Worm (Caenorhabditis elegans) whole organism, L3 larva: ENCODE data around the gene ZK105.3.

Experiments used
- R02D3.7 ChIP-seq: fragments of 150-350 bp; optimal IDR thresholded peaks from 2 replicates; lab custom pipeline; 2014; ENCODE audit warnings: missing biosample characterization, missing genetic modification characterization
- ZK546.5 ChIP-seq: sonication (generic microtip); optimal IDR thresholded peaks from 2 replicates; lab custom pipeline; 2017; ENCODE audit warnings: missing biosample characterization, missing genetic modification characterization
- aly-2 ChIP-seq: fragments of 150-350 bp; optimal IDR thresholded peaks from 2 replicates; lab custom pipeline; 2014; ENCODE audit warnings: missing biosample characterization, missing genetic modification characterization
- ama-1 ChIP-seq: fragments of 150-350 bp; optimal IDR thresholded peaks from 2 replicates; lab custom pipeline; 2018
- ceh-28 ChIP-seq: fragments of 150-350 bp; optimal IDR thresholded peaks from 2 replicates; lab custom pipeline; 2014; ENCODE audit warnings: missing biosample characterization, missing genetic modification reagents, missing genetic modification characterization
- ceh-82 ChIP-seq: fragments of 150-350 bp; optimal IDR thresholded peaks from 2 replicates; lab custom pipeline; 2014; ENCODE audit warnings: missing biosample characterization, missing genetic modification characterization
- ceh-9 ChIP-seq: sonication (generic microtip); optimal IDR thresholded peaks from 2 replicates; lab custom pipeline; 2018; ENCODE audit warnings: missing biosample characterization, missing genetic modification characterization
- daf-12 ChIP-seq: fragments of 150-350 bp; optimal IDR thresholded peaks from 2 replicates; lab custom pipeline; 2014; ENCODE audit warnings: missing biosample characterization, missing genetic modification reagents, missing genetic modification characterization
- egl-27 ChIP-seq: sonication (generic microtip); optimal IDR thresholded peaks from 4 replicates; lab custom pipeline; 2017; ENCODE audit warnings: missing biosample characterization, missing genetic modification reagents, missing genetic modification characterization
- elt-1 ChIP-seq: fragments of 150-350 bp; optimal IDR thresholded peaks from 2 replicates; lab custom pipeline; 2014; ENCODE audit warnings: missing biosample characterization, missing genetic modification characterization
- elt-2 ChIP-seq: sonication (generic microtip); optimal IDR thresholded peaks from 2 replicates; lab custom pipeline; 2016; ENCODE audit warnings: missing genetic modification reagents, mild to moderate bottlenecking, missing genetic modification characterization, missing compliant biosample characterization
- eor-1 ChIP-seq, 2 experiments: fragments of 150-350 bp; optimal IDR thresholded peaks; 2 replicates each; lab custom pipeline; 2014 to 2018; ENCODE audit warnings: missing biosample characterization in 2 of 2, missing genetic modification characterization in 2 of 2
- fkh-10 ChIP-seq: sonication (generic microtip); optimal IDR thresholded peaks from 2 replicates; lab custom pipeline; 2017; ENCODE audit warnings: missing biosample characterization, missing genetic modification reagents, missing genetic modification characterization
- hmg-11 ChIP-seq: sonication (generic microtip); optimal IDR thresholded peaks from 2 replicates; lab custom pipeline; 2016; ENCODE audit warnings: missing genetic modification characterization, missing compliant biosample characterization
- lin-15B ChIP-seq: fragments of 150-350 bp; optimal IDR thresholded peaks from 2 replicates; lab custom pipeline; 2014; ENCODE audit warnings: missing biosample characterization, missing genetic modification characterization
- lin-39 ChIP-seq: fragments of 150-350 bp; optimal IDR thresholded peaks from 2 replicates; lab custom pipeline; 2018; ENCODE audit warnings: missing biosample characterization, missing genetic modification reagents, missing genetic modification characterization
- mdl-1 ChIP-seq: fragments of 150-350 bp; optimal IDR thresholded peaks from 2 replicates; lab custom pipeline; 2014; ENCODE audit warnings: missing biosample characterization, missing genetic modification characterization
- mml-1 ChIP-seq: fragments of 150-350 bp; sonication (generic microtip); optimal IDR thresholded peaks from 3 replicates; lab custom pipeline; 2014; ENCODE audit warnings: missing biosample characterization, missing genetic modification characterization
- nfya-1 ChIP-seq: sonication (generic microtip); optimal IDR thresholded peaks from 2 replicates; lab custom pipeline; 2017; ENCODE audit warnings: missing genetic modification characterization, mild to moderate bottlenecking, missing compliant biosample characterization, antibody characterized with exemption, moderate library complexity; ENCODE audit not compliant: insufficient read depth
- nhr-11 ChIP-seq: fragments of 150-350 bp; optimal IDR thresholded peaks from 2 replicates; lab custom pipeline; 2014; ENCODE audit warnings: missing biosample characterization, missing genetic modification characterization
- nhr-12 ChIP-seq: fragments of 150-350 bp; optimal IDR thresholded peaks from 2 replicates; lab custom pipeline; 2014; ENCODE audit warnings: missing biosample characterization, missing genetic modification characterization
- nhr-28 ChIP-seq: fragments of 150-350 bp; optimal IDR thresholded peaks from 2 replicates; lab custom pipeline; 2014; ENCODE audit warnings: missing biosample characterization, missing genetic modification characterization
- nhr-43 ChIP-seq: sonication (generic microtip); optimal IDR thresholded peaks from 2 replicates; lab custom pipeline; 2016; ENCODE audit warnings: mild to moderate bottlenecking, missing genetic modification characterization, missing compliant biosample characterization; ENCODE audit not compliant: poor library complexity, severe bottlenecking
- nhr-67 ChIP-seq: fragments of 150-350 bp; optimal IDR thresholded peaks from 2 replicates; lab custom pipeline; 2014; ENCODE audit warnings: missing biosample characterization, missing genetic modification characterization
- nhr-76 ChIP-seq: fragments of 150-350 bp; sonication (generic microtip); optimal IDR thresholded peaks from 5 replicates; lab custom pipeline; 2014; ENCODE audit warnings: missing biosample characterization, missing genetic modification characterization
- pqm-1 ChIP-seq: fragments of 150-350 bp; optimal IDR thresholded peaks from 2 replicates; lab custom pipeline; 2017; ENCODE audit warnings: missing biosample characterization, missing genetic modification characterization, inconsistent platforms
- sea-2 ChIP-seq: fragments of 150-350 bp; sonication (generic microtip); optimal IDR thresholded peaks from 4 replicates; lab custom pipeline; 2014; ENCODE audit warnings: missing biosample characterization, missing genetic modification reagents, missing genetic modification characterization
- skn-1 ChIP-seq: fragments of 150-350 bp; optimal IDR thresholded peaks from 2 replicates; lab custom pipeline; 2014; ENCODE audit warnings: missing biosample characterization, missing genetic modification characterization
- snpc-4 ChIP-seq: fragments of 150-350 bp; optimal IDR thresholded peaks from 2 replicates; lab custom pipeline; 2014; ENCODE audit warnings: missing biosample characterization, missing genetic modification characterization
- tbx-2 ChIP-seq: sonication (generic microtip); optimal IDR thresholded peaks from 2 replicates; lab custom pipeline; 2016; ENCODE audit warnings: mild to moderate bottlenecking, missing genetic modification characterization, missing compliant biosample characterization
- unc-39 ChIP-seq: sonication (generic microtip); optimal IDR thresholded peaks from 4 replicates; lab custom pipeline; 2017; ENCODE audit warnings: missing biosample characterization, missing genetic modification characterization
- unc-62 ChIP-seq: fragments of 150-350 bp; sonication (generic microtip); optimal IDR thresholded peaks from 4 replicates; lab custom pipeline; 2014; ENCODE audit warnings: missing biosample characterization, missing genetic modification reagents, missing genetic modification characterization
- zag-1 ChIP-seq: fragments of 150-350 bp; optimal IDR thresholded peaks from 2 replicates; lab custom pipeline; 2014; ENCODE audit warnings: missing biosample characterization, missing genetic modification characterization

ZK105.3 gene

DNA sequence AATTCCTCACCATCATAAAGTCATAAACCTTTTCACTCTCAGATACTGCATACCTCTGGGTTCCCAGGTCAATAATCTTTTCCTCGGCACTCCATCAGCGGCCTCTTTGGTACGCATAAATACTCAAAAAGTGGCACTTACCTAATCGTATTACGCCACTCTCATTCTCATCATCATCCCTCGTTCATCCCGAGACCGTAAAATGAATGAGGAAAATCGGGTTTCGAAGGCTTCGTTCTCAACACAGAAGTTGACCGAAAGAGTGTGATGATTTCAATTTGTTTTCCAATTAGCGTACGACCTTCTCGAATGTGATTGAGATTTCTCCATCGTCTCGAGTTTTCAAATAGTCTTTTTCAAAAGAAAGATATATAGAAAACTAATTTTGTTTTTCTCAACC, 43.0 kb downstream of the ZK105.3 start:
- TF ChIP-seq nfya-1 (tag; lab: Kevin White, UChicago) (no peak), mdl-1 (no peak), ceh-28 (tag; lab: Kevin White, UChicago) (no peak), zag-1 (tag; lab: Kevin White, UChicago) (no peak), eor-1 (tag; optimal IDR thresholded peaks at IDR 0.05; lab: Kevin White, UChicago) (no peak), elt-1 (tag; lab: Kevin White, UChicago) (no peak), skn-1 (tag; lab: Kevin White, UChicago) (no peak), egl-27 (tag; lab: Kevin White, UChicago) (no peak)

DNA sequence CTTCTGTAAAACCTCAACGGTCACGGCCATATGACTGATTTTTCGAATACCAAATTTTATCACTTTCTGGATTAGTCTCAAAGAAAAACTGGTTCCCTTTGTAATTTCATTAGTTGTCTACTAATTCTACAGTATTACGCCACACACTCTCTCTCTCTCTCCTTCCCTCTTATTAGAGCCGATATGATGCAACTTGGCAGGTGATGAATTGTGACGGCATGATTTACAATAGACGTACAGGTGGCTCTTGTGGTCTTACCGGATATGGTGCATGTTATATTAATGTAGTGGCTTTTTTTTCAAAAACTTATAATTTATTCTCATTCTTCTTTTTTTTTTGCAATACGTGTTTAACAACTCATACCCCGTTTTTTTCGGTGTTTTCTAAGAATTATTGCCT, 45.0 kb downstream of the ZK105.3 start:
- no peak for TF ChIP-seq ZK546.5
- TF ChIP-seq unc-62 (GFP tag; lab: Kevin White, UChicago): no peak
- TF ChIP-seq nhr-28 (tag; lab: Kevin White, UChicago): no peak
- no peak for TF ChIP-seq fkh-10 (GFP tag; lab: Kevin White, UChicago)
- TF ChIP-seq elt-1 (tag; lab: Kevin White, UChicago): no peak
- no peak for TF ChIP-seq hmg-11 (tag; lab: Kevin White, UChicago)
- no peak for TF ChIP-seq ceh-82
- TF ChIP-seq R02D3.7 (tag; lab: Kevin White, UChicago): no peak
- no peak for TF ChIP-seq ceh-9 (tag; lab: Kevin White, UChicago)
- no peak for TF ChIP-seq nhr-76 (tag; lab: Kevin White, UChicago)
- no peak for TF ChIP-seq egl-27 (tag; lab: Kevin White, UChicago)
- no peak for TF ChIP-seq sea-2 (GFP tag; lab: Kevin White, UChicago)
- no peak for TF ChIP-seq mdl-1
- no peak for TF ChIP-seq nhr-67 (tag; lab: Kevin White, UChicago)

DNA sequence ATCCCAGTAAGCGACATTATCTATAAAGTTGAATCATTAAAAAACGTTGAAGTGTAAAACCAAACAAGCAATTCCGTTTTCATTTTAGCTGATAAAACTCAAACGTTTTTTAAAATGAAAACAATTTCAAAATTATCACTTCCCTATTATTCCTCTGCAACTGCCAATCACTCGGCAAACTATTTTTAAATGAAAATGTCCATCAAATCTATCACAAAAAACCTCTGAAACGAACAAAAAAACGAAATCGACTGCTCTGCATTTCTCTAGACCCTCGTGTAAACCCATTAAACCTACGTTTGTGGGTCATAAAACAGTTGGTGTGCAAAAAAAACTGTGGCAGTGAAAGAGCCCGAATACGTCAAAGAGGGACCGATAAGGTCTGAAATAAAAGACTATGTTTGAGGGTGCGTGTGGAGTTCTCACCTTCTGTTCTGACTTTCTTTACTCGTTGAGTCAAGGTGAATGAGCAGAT, 45.6 kb downstream of the ZK105.3 start, which contains the start of gene fbxl-5:
TSS of gene fbxl-5 (plus strand) at position 425 of the 475 bp plus-strand sequence.
- TF ChIP-seq hmg-11 (tag; lab: Kevin White, UChicago): no peak
- no peak for TF ChIP-seq unc-62 (GFP tag; lab: Kevin White, UChicago)
- TF ChIP-seq lin-15B: no peak
- TF ChIP-seq ama-1: no peak
- TF ChIP-seq nhr-67 (tag; lab: Kevin White, UChicago): no peak
- TF ChIP-seq nhr-12: no peak
- TF ChIP-seq snpc-4 (tag; lab: Kevin White, UChicago): no peak
- no peak for TF ChIP-seq eor-1 (tag; optimal IDR thresholded peaks at IDR 0.05; lab: Kevin White, UChicago)
- no peak for TF ChIP-seq aly-2 (tag; lab: Kevin White, UChicago)
- TF ChIP-seq nhr-28 (tag; lab: Kevin White, UChicago): no peak
- TF ChIP-seq pqm-1 (tag; lab: Kevin White, UChicago): no peak
- TF ChIP-seq skn-1 (tag; lab: Kevin White, UChicago): no peak
- no peak for TF ChIP-seq mml-1 (tag; lab: Kevin White, UChicago)
- no peak for TF ChIP-seq mdl-1

DNA sequence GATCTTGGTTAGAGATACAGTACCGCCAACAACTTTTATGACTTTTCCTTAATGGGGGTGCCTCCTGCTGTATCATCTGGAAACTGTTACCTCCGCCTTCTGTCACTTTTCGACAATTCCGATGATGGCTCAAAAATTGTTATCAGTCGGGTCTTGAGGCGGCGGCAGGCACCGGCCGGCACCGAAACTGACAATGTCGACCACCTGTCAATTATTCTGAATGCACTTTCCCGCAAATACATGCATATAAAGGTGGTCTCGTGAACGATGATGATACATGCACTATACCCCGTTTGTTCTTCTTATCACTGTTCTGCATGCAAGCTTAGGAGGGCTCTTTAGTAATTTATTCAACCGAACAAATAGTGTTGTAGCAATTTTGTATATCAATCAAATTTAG, 47.1 kb downstream of the ZK105.3 start:
- TF ChIP-seq zag-1 (tag; lab: Kevin White, UChicago) (no peak), elt-2 (peak; percentile 98)

DNA sequence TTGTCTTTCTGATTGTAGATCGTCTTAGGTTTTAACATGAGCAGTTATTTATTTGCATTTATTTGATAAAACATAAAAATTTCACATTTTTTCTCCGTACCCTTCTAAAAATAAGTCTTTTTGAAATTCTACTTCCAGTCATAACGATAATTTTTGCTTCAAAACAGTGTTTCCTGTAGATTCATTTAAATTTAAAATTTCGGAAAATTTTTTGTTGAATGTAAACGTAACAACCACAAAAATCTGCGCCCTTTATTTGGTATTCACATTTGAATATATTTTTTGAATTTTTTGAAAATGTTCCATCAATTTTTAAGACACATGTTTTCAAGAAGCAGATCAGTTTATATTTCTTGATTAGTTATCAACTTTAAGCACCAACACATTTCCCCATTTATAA, 48.4 kb downstream of the ZK105.3 start:
- TF ChIP-seq daf-12 (tag; lab: Kevin White, UChicago): no peak
- TF ChIP-seq fkh-10 (GFP tag; lab: Kevin White, UChicago): no peak
- TF ChIP-seq nhr-12: no peak
- TF ChIP-seq aly-2 (tag; lab: Kevin White, UChicago): no peak
- TF ChIP-seq tbx-2 (tag; lab: Kevin White, UChicago): no peak
- no peak for TF ChIP-seq ceh-82
- TF ChIP-seq lin-15B: no peak
- no peak for TF ChIP-seq unc-39 (tag; lab: Kevin White, UChicago)
- TF ChIP-seq lin-39 (tag; lab: Kevin White, UChicago): no peak
- no peak for TF ChIP-seq pqm-1 (tag; lab: Kevin White, UChicago)
- no peak for TF ChIP-seq R02D3.7 (tag; lab: Kevin White, UChicago)
- no peak for TF ChIP-seq nhr-11 (tag; lab: Kevin White, UChicago)
- no peak for TF ChIP-seq nhr-43 (tag; lab: Kevin White, UChicago)
- TF ChIP-seq mdl-1: no peak
- TF ChIP-seq sea-2 (GFP tag; lab: Kevin White, UChicago): no peak
- no peak for TF ChIP-seq eor-1 (tag; optimal IDR thresholded peaks at IDR 0.05; lab: Kevin White, UChicago)
- no peak for TF ChIP-seq nhr-76 (tag; lab: Kevin White, UChicago)
- TF ChIP-seq skn-1 (tag; lab: Kevin White, UChicago): no peak
- TF ChIP-seq, all 47 proteins: peak for 0
